Worm (Caenorhabditis elegans): ENCODE data around the gene H43I07.4.

H43I07.4 gene

DNA sequence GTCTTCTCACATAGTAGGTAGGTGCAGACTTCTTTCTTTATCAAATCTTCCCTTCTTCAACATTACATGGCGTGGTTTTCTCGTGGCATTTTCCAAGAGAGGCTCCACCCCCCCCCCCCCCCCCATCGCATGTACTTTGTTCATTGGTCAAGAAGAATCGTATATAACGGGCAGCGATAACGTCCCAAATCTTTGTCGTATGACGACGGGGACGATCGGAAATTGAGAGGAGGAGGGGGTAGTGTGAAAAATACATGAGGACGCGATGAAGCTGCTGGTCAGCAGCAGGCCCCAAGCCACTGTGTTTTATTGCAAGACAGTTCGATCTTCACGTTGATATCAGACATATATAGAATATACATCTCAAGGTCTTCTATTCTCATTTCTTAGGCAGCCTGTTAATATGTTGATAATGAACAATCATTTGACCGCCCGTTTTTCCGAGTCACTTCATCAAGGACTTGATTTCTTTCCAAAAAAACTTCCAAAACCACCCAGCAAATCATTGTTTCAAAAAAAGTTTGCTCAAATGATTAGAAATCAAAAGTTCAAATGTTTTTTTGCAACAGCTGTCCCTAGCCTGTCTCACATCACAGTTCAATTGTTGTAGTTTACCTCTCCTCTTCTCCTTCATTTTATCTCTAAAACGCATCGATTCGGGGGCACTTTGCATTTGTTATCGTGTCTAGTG, 29.4 kb upstream of the H43I07.4 start (continued):
- TF ChIP-seq jun-1 (tag; optimal IDR thresholded peaks at IDR 0.05) (no peak), nhr-237 (tag; optimal IDR thresholded peaks at IDR 0.05) (no peak), daf-8 (GFP tag; IDR thresholded peaks at IDR 0.05) (no peak), Y5F2A.4 (GFP tag; optimal IDR thresholded peaks at IDR 0.05) (no peak), T20F7.1 (GFP tag; optimal IDR thresholded peaks at IDR 0.05) (no peak), Y75B8A.6 (GFP tag; IDR thresholded peaks at IDR 0.05) (no peak), mxl-2 (GFP tag; conservative IDR thresholded peaks at IDR 0.05) (no peak), mes-2 (tag; optimal IDR thresholded peaks at IDR 0.05; ENCODE audit: poor library complexity, severe bottlenecking) (peak; percentile 14), cey-2 (tag; optimal IDR thresholded peaks at IDR 0.05; ENCODE audit: borderline replicate concordance, insufficient read depth) (no peak), spr-3 (GFP tag; optimal IDR thresholded peaks at IDR 0.05) (peak; percentile 5), zfp-3 (GFP tag; conservative IDR thresholded peaks at IDR 0.05) (no peak), lin-1 (GFP tag; IDR thresholded peaks at IDR 0.05) (peak; percentile 32; the same call in 1 of the 2 replicates), lir-3 (tag; optimal IDR thresholded peaks at IDR 0.05) (no peak), ceh-20 (GFP tag; IDR thresholded peaks at IDR 0.05) (no peak), nhr-10 (tag; optimal IDR thresholded peaks at IDR 0.05) (no peak), egl-27 (tag; optimal IDR thresholded peaks at IDR 0.05) (no peak), ceh-44 (GFP tag; IDR thresholded peaks at IDR 0.05) (no peak), nhr-6 (tag; optimal IDR thresholded peaks at IDR 0.05) (no peak), daf-19 (GFP tag; conservative IDR thresholded peaks at IDR 0.05) (no peak), ceh-82 (tag; optimal IDR thresholded peaks at IDR 0.05) (no peak), pqm-1 (tag; optimal IDR thresholded peaks at IDR 0.05) (no peak), rbr-2 (tag; optimal IDR thresholded peaks at IDR 0.05) (no peak), spr-1 (tag; optimal IDR thresholded peaks at IDR 0.05) (no peak), nhr-28 (tag; optimal IDR thresholded peaks at IDR 0.05) (peak; percentile 20), saeg-2 (GFP tag; IDR thresholded peaks at IDR 0.05) (no peak; the same call in 1 of the 2 replicates), ZK337.2 (GFP tag; IDR thresholded peaks at IDR 0.05) (no peak), sdz-12 (GFP tag; optimal IDR thresholded peaks at IDR 0.05) (no peak), arid-1 (GFP tag; conservative IDR thresholded peaks at IDR 0.05) (0 out of 2 replicates have a peak, but pooled peaks have one; percentile 33), lin-38 (GFP tag; IDR thresholded peaks at IDR 0.05) (peak; percentile 37; the same call in 1 of the 2 replicates), fos-1 (tag; optimal IDR thresholded peaks at IDR 0.05) (no peak), duxl-1 (tag; optimal IDR thresholded peaks at IDR 0.05; ENCODE audit: poor library complexity) (peak; percentile 36), ztf-11 (tag; optimal IDR thresholded peaks at IDR 0.05) (no peak), vab-7 (GFP tag; IDR thresholded peaks at IDR 0.05) (no peak), unc-39 (tag; optimal IDR thresholded peaks at IDR 0.05) (no peak), lin-13 (GFP tag; optimal IDR thresholded peaks at IDR 0.05) (no peak), daf-16 (GFP tag; optimal IDR thresholded peaks at IDR 0.05) (no peak), daf-16 (tag; optimal IDR thresholded peaks at IDR 0.05) (peak; percentile 38), php-3 (GFP tag; IDR thresholded peaks at IDR 0.05) (0 out of 2 replicates have a peak, but pooled peaks have one; percentile 14), lim-7 (GFP tag; IDR thresholded peaks at IDR 0.05) (0 out of 2 replicates have a peak, but pooled peaks have one; percentile 43), ceh-28 (tag; optimal IDR thresholded peaks at IDR 0.05) (no peak), lin-39 (tag; optimal IDR thresholded peaks at IDR 0.05) (no peak), madf-5 (GFP tag; IDR thresholded peaks at IDR 0.05) (no peak), T26A8.4 (GFP tag; IDR thresholded peaks at IDR 0.05) (no peak), ceh-62 (tag; optimal IDR thresholded peaks at IDR 0.05) (no peak), nhr-76 (tag; optimal IDR thresholded peaks at IDR 0.05) (no peak), nhr-48 (tag; optimal IDR thresholded peaks at IDR 0.05) (peak; percentile 50), set-16 (GFP tag; IDR thresholded peaks at IDR 0.05) (peak; percentile 47), F26F4.8 (GFP tag; conservative IDR thresholded peaks at IDR 0.05) (no peak), dmd-6 (GFP tag; IDR thresholded peaks at IDR 0.05) (peak; percentile 82), hmg-1.1 (GFP tag; IDR thresholded peaks at IDR 0.05) (no peak), nhr-11 (tag; optimal IDR thresholded peaks at IDR 0.05) (no peak)
